Fruit fly (Drosophila melanogaster): Measurements from ENCODE around the gene RpS13.

RpS13 gene

dm6 chr2L:8385849-8386248, 21.4 kb upstream of the RpS13 start:
- TF ChIP-seq CG6792 (GFP tag; optimal IDR thresholded peaks at IDR 0.05) (no peak), salr (GFP tag; optimal IDR thresholded peaks at IDR 0.05) (no peak), CG4318 (GFP tag; optimal IDR thresholded peaks at IDR 0.05) (no peak), lz (GFP tag; optimal IDR thresholded peaks at IDR 0.05) (no peak)

dm6 chr2L:8384985-8385519, 20.6 kb upstream of the RpS13 start:
- TF ChIP-seq eg (GFP tag; IDR thresholded peaks at IDR 0.05) = no peak
- TF ChIP-seq Hr38 (GFP tag; optimal IDR thresholded peaks at IDR 0.05) = no peak
- no peak for TF ChIP-seq CG7368 (GFP tag; optimal IDR thresholded peaks at IDR 0.05)
- no peak for TF ChIP-seq CG10669 (GFP tag; optimal IDR thresholded peaks at IDR 0.05)
- TF ChIP-seq Blimp-1 (GFP tag; optimal IDR thresholded peaks at IDR 0.05) = no peak
- no peak for TF ChIP-seq acj6 (GFP tag; optimal IDR thresholded peaks at IDR 0.05)

dm6 chr2L:8384108-8384601, 19.7 kb upstream of the RpS13 start, which contains the start of the genes Dad1 and CG13384:
TSS of gene Dad1 (minus strand) at chr2L:8384137.
TSS of gene CG13384 (plus strand) at chr2L:8384455.
- TF ChIP-seq lz (GFP tag; optimal IDR thresholded peaks at IDR 0.05) (peak; percentile 93), Met (GFP tag; optimal IDR thresholded peaks at IDR 0.05) (peak; percentile 91), Hr4 (GFP tag; optimal IDR thresholded peaks at IDR 0.05) (peak; percentile 93), ss (GFP tag; optimal IDR thresholded peaks at IDR 0.05) (peak; percentile 87 to 90), CG11902 (GFP tag; optimal IDR thresholded peaks at IDR 0.05) (peak; percentile 86), Eip78C (GFP tag) (peak; percentile 98), Gug (GFP tag; IDR thresholded peaks at IDR 0.05) (peak; percentile 92), Blimp-1 (GFP tag; optimal IDR thresholded peaks at IDR 0.05) (peak; percentile 85), dsx (GFP tag; optimal IDR thresholded peaks at IDR 0.05; ENCODE audit: poor library complexity, severe bottlenecking) (peak; percentile 93), OdsH (GFP tag; optimal IDR thresholded peaks at IDR 0.05) (peak; percentile 95), eg (GFP tag; IDR thresholded peaks at IDR 0.05) (peak; percentile 94), CG6854 (GFP tag; optimal IDR thresholded peaks at IDR 0.05) (peak; percentile 78), CG9139 (GFP tag; optimal IDR thresholded peaks at IDR 0.05) (peak; percentile 78), Ets21C (GFP tag; optimal IDR thresholded peaks at IDR 0.05) (peak; percentile 79), topi (GFP tag; optimal IDR thresholded peaks at IDR 0.05) (peak; percentile 89), cyc (GFP tag; optimal IDR thresholded peaks at IDR 0.05) (peak; percentile 89), fd59A (GFP tag; optimal IDR thresholded peaks at IDR 0.05) (peak; percentile 78), CG6792 (GFP tag; optimal IDR thresholded peaks at IDR 0.05) (peak; percentile 88), CG6808 (GFP tag; optimal IDR thresholded peaks at IDR 0.05) (peak; percentile 88), Eip93F (GFP tag; optimal IDR thresholded peaks at IDR 0.05) (peak; percentile 83), achi (GFP tag; optimal IDR thresholded peaks at IDR 0.05) (peak; percentile 93), CG8632 (GFP tag; optimal IDR thresholded peaks at IDR 0.05) (peak; percentile 93), CG11762 (GFP tag; optimal IDR thresholded peaks at IDR 0.05; ENCODE audit: insufficient read depth) (peak; percentile 88), Sox102F (GFP tag; optimal IDR thresholded peaks at IDR 0.05) (peak; percentile 86), CG3919 (GFP tag; optimal IDR thresholded peaks at IDR 0.05) (peak; percentile 89), Hr39 (GFP tag; optimal IDR thresholded peaks at IDR 0.05) (peak; percentile 83), Sox14 (GFP tag; optimal IDR thresholded peaks at IDR 0.05) (peak; percentile 91), CG11294 (GFP tag; IDR thresholded peaks at IDR 0.05) (peak; percentile 94), CG8319 (GFP tag; optimal IDR thresholded peaks at IDR 0.05) (peak; percentile 84), Eip75B (GFP tag; optimal IDR thresholded peaks at IDR 0.05) (peak; percentile 89), salr (GFP tag; optimal IDR thresholded peaks at IDR 0.05) (peak in 1 of 2 experiments; percentile 67), CG16779 (tag; optimal IDR thresholded peaks at IDR 0.05) (peak; percentile 61), acj6 (GFP tag; optimal IDR thresholded peaks at IDR 0.05) (peak; percentile 94), Smox (GFP tag; optimal IDR thresholded peaks at IDR 0.05) (peak; percentile 92), Lpt (GFP tag; optimal IDR thresholded peaks at IDR 0.05) (peak; percentile 86), CG15336 (GFP tag; IDR thresholded peaks at IDR 0.05) (peak; percentile 90), CG6276 (GFP tag; optimal IDR thresholded peaks at IDR 0.05) (peak; percentile 83), svp (GFP tag) (peak; percentile 96), CG7368 (GFP tag; optimal IDR thresholded peaks at IDR 0.05) (peak; percentile 81), dac (GFP tag; optimal IDR thresholded peaks at IDR 0.05) (peak; percentile 57), CG10669 (GFP tag; optimal IDR thresholded peaks at IDR 0.05) (peak; percentile 91), Ets96B (tag; optimal IDR thresholded peaks at IDR 0.05) (peak; percentile 80), vri (GFP tag; optimal IDR thresholded peaks at IDR 0.05) (peak; percentile 77), CG32006 (GFP tag; optimal IDR thresholded peaks at IDR 0.05) (peak; percentile 93)

Measured in whole organism, prepupa.